Worm (Caenorhabditis elegans) whole organism, L2 larva: ENCODE results near the gene C38C10.3.

ENCODE experiments used
- F13H6.1 ChIP-seq: sonication (generic microtip); optimal IDR thresholded peaks from 2 replicates; lab custom pipeline; 2016; ENCODE audit warnings: missing genetic modification characterization, missing compliant biosample characterization
- ZK546.5 ChIP-seq: sonication (generic microtip); optimal IDR thresholded peaks from 2 replicates; lab custom pipeline; 2017; ENCODE audit warnings: missing biosample characterization, missing genetic modification characterization
- aly-2 ChIP-seq: fragments of 150-350 bp; optimal IDR thresholded peaks from 2 replicates; lab custom pipeline; 2014; ENCODE audit warnings: missing biosample characterization, missing genetic modification characterization
- blmp-1 ChIP-seq: sonication (generic microtip); optimal IDR thresholded peaks from 2 replicates; lab custom pipeline; 2017; ENCODE audit warnings: missing genetic modification characterization, mild to moderate bottlenecking, missing compliant biosample characterization, antibody characterized with exemption, moderate library complexity; ENCODE audit not compliant: insufficient read depth
- dmd-4 ChIP-seq: sonication (generic microtip); optimal IDR thresholded peaks from 2 replicates; lab custom pipeline; 2017; ENCODE audit warnings: missing biosample characterization, missing genetic modification characterization
- fos-1 ChIP-seq: fragments of 150-350 bp; optimal IDR thresholded peaks from 2 replicates; lab custom pipeline; 2014; ENCODE audit warnings: missing biosample characterization, missing genetic modification characterization
- nhr-25 ChIP-seq: fragments of 150-350 bp; sonication (generic microtip); optimal IDR thresholded peaks from 3 replicates; lab custom pipeline; 2014; ENCODE audit warnings: missing biosample characterization, missing genetic modification characterization
- peb-1 ChIP-seq: fragments of 150-350 bp; optimal IDR thresholded peaks from 2 replicates; lab custom pipeline; 2014; ENCODE audit warnings: missing biosample characterization, missing genetic modification characterization
- ztf-11 ChIP-seq: sonication (generic microtip); optimal IDR thresholded peaks from 2 replicates; lab custom pipeline; 2017; ENCODE audit warnings: missing biosample characterization, missing genetic modification characterization

The C38C10.3 gene

ce11 chrIII:9335076-9335475, 50.4 kb downstream of the C38C10.3 start:
- no peak for TF ChIP-seq blmp-1
- no peak for TF ChIP-seq ztf-11 (tag; lab: Kevin White, UChicago)
- no peak for TF ChIP-seq ZK546.5 (tag; lab: Kevin White, UChicago)
- TF ChIP-seq nhr-25 (tag; lab: Kevin White, UChicago), result no peak
- no peak for TF ChIP-seq peb-1 (tag; lab: Kevin White, UChicago)

DNA sequence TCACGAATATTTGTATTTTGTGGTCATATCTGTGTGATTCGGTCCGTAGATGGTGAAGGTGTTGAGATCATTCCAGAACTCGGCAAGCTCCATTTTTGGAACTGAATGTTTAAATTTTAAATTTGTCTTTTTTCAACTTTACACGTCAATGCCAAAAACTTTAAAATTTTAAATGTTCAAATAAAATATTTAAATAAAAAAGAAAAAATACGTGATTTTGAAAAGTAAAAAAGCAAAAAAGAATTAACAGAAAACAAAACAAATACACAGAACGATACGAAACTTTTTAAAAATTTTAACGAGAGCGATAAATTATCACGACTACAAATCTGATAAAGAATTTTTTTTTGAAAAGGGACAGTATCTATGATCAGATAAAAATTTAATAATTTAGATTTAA, 51.3 kb downstream of the C38C10.3 start, which contains the start of gene elo-4:
TSS of gene elo-4 (minus strand) at position 101 of the 400 bp plus-strand sequence.
- TF ChIP-seq aly-2 (no peak), fos-1 (no peak), F13H6.1 (tag; lab: Kevin White, UChicago) (no peak), dmd-4 (tag; lab: Kevin White, UChicago) (no peak)
